Fruit fly (Drosophila melanogaster) whole organism, pupa: ENCODE results near the gene CG18281.

ENCODE experiments used
- CG10348 ChIP-seq: fragments of 200-800 bp; sonication (Bioruptor generic); IDR thresholded peaks from 2 replicates; pipeline ENCODE4 v1.3.6; 2022; ENCODE audit warnings: missing biosample characterization, missing genetic modification characterization
- CG12605 ChIP-seq: fragments of 200-800 bp; sonication (Bioruptor generic); IDR thresholded peaks from 2 replicates; pipeline ENCODE4 v1.3.6; 2022; ENCODE audit warnings: missing biosample characterization, missing genetic modification characterization
- CG13204 ChIP-seq: fragments of 200-800 bp; sonication (Bioruptor generic); optimal IDR thresholded peaks from 2 replicates; lab custom pipeline; 2018; ENCODE audit warnings: missing biosample characterization, mild to moderate bottlenecking, missing genetic modification characterization, moderate library complexity
- CG14655 ChIP-seq: fragments of 200-800 bp; sonication (Bioruptor generic); optimal IDR thresholded peaks from 3 replicates; lab custom pipeline; 2017; ENCODE audit warnings: mild to moderate bottlenecking, missing biosample characterization, missing genetic modification reagents, missing genetic modification characterization
- CG9948 ChIP-seq: fragments of 200-800 bp; sonication (Bioruptor generic); optimal IDR thresholded peaks from 2 replicates; lab custom pipeline; 2018; ENCODE audit warnings: missing biosample characterization, mild to moderate bottlenecking, missing genetic modification characterization, moderate library complexity
- D1 ChIP-seq: fragments of 200-800 bp; sonication (Bioruptor generic); optimal IDR thresholded peaks from 2 replicates; lab custom pipeline; 2018; ENCODE audit warnings: missing biosample characterization, mild to moderate bottlenecking, missing genetic modification characterization, moderate library complexity
- EcR ChIP-seq: fragments of 200-800 bp; sonication (Bioruptor generic); optimal IDR thresholded peaks from 3 replicates; lab custom pipeline; 2019; ENCODE audit warnings: missing biosample characterization, missing genetic modification characterization, mild to moderate bottlenecking, moderate library complexity, missing genetic modification reagents
- rn ChIP-seq: fragments of 200-800 bp; sonication (Bioruptor generic); IDR thresholded peaks from 2 replicates; pipeline ENCODE4 v1.3.6; 2022; ENCODE audit warnings: missing biosample characterization, missing genetic modification characterization

DNA sequence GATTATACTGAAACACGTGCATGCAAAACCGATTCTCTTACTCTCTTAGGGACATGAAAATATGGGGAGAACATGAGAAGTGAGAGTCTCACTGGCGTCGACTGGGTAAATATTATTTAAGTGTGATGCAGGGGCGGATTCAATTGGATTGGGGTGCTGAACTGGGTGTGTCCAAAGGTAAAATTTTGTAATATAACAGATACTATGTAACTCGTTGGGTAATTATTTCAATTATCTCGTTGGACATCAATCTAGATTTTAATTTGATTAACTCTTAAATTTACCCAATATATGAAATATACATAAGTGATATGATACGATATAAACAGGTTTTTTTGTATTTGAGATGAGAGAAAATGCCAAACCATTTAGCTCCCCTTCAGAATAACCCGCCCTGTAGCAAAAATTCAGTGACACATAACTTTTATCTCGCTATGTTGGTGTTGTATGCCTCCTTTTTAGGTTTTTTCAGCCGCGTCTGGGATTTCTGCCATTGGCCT lies 8.6 kb downstream of the CG18281 start:
- TF ChIP-seq rn (GFP tag; lab: Robert Waterston, UW) (peak; percentile 39; the same call in 1 of the 2 replicates), EcR (GFP tag; lab: Kevin White, UChicago) (peak; percentile 59), CG10348 (GFP tag; lab: Robert Waterston, UW) (peak; percentile 61), CG13204 (GFP tag; lab: Kevin White, UChicago) (no peak), CG12605 (peak; percentile 65), CG9948 (tag; lab: Kevin White, UChicago) (peak; percentile 87), CG14655 (GFP tag; lab: Kevin White, UChicago) (peak; percentile 89), D1 (peak; percentile 78)
